Fruit fly (Drosophila melanogaster): ENCODE measurements around the gene Lk.

The Lk gene

DNA sequence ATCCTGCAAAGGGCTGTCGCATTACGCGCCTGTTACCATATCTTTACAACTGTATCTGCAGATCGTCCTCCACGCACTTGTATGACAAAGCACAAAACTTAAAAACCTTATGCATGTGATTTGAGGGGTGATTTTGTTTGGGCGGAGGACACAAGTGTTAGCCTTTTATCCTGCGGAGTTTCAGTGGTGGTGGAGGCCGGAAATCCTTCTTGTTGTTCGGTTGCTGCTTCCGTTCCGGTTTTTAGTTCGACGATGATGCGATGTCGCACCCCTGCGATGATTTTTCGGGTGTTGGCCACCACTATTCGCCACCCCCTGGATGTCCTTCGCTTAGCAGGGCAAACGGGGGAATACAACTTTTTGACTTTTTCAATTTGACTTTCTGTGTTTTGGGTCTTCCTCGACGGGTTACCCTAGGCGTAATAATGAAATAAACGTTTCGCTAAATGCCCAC lies 4.6 kb upstream of the Lk start (continued):
- TF ChIP-seq repo (GFP tag; optimal IDR thresholded peaks at IDR 0.05) (no peak), psq (GFP tag; optimal IDR thresholded peaks at IDR 0.05) (no peak), maf-S (GFP tag; optimal IDR thresholded peaks at IDR 0.05) (no peak), pzg (GFP tag; optimal IDR thresholded peaks at IDR 0.05) (no peak), br (optimal IDR thresholded peaks at IDR 0.05) (no peak), mirr (GFP tag; optimal IDR thresholded peaks at IDR 0.05) (peak; percentile 44), CG7271 (tag; optimal IDR thresholded peaks at IDR 0.05) (no peak), bab2 (GFP tag; optimal IDR thresholded peaks at IDR 0.05) (no peak), unpg (GFP tag; optimal IDR thresholded peaks at IDR 0.05) (no peak), CG9797 (GFP tag; optimal IDR thresholded peaks at IDR 0.05) (no peak), slp2 (GFP tag; optimal IDR thresholded peaks at IDR 0.05) (no peak), tap (tag; optimal IDR thresholded peaks at IDR 0.05) (no peak), sens-2 (GFP tag; IDR thresholded peaks at IDR 0.05) (no peak), chn (GFP tag; optimal IDR thresholded peaks at IDR 0.05) (no peak), CG6765 (GFP tag; optimal IDR thresholded peaks at IDR 0.05) (no peak), Hmr (GFP tag; optimal IDR thresholded peaks at IDR 0.05) (no peak), CG18011 (GFP tag; optimal IDR thresholded peaks at IDR 0.05) (no peak), chinmo (GFP tag; IDR thresholded peaks at IDR 0.05; ENCODE audit: partially characterized antibody) (no peak), twi (tag; optimal IDR thresholded peaks at IDR 0.05) (no peak), nerfin-1 (tag; optimal IDR thresholded peaks at IDR 0.05) (peak; percentile 60), H15 (GFP tag; IDR thresholded peaks at IDR 0.05) (no peak), Camta (GFP tag; optimal IDR thresholded peaks at IDR 0.05) (no peak), Vsx1 (GFP tag; optimal IDR thresholded peaks at IDR 0.05) (no peak), Scr (GFP tag; IDR thresholded peaks at IDR 0.05; ENCODE audit: partially characterized antibody) (no peak), CG7372 (GFP tag; IDR thresholded peaks at IDR 0.05) (no peak), fu2 (GFP tag; optimal IDR thresholded peaks at IDR 0.05) (no peak), pnt (GFP tag; optimal IDR thresholded peaks at IDR 0.05) (no peak), CG8089 (GFP tag; optimal IDR thresholded peaks at IDR 0.05) (no peak), Poxn (GFP tag; IDR thresholded peaks at IDR 0.05) (no peak), eyg (GFP tag; optimal IDR thresholded peaks at IDR 0.05) (no peak), CG12236 (GFP tag; optimal IDR thresholded peaks at IDR 0.05) (no peak), cwo (GFP tag; optimal IDR thresholded peaks at IDR 0.05) (no peak), NfI (GFP tag; optimal IDR thresholded peaks at IDR 0.05) (no peak), ttk (GFP tag; IDR thresholded peaks at IDR 0.05) (no peak), Nf-YC (tag; optimal IDR thresholded peaks at IDR 0.05) (peak; percentile 32), sqz (GFP tag; optimal IDR thresholded peaks at IDR 0.05) (no peak), shn (GFP tag; optimal IDR thresholded peaks at IDR 0.05) (no peak), CG4328 (GFP tag; optimal IDR thresholded peaks at IDR 0.05) (no peak), CG4424 (GFP tag; optimal IDR thresholded peaks at IDR 0.05) (no peak), Mrtf (GFP tag; IDR thresholded peaks at IDR 0.05) (no peak), CG7839 (tag; optimal IDR thresholded peaks at IDR 0.05) (no peak), BEAF-32 (GFP tag; optimal IDR thresholded peaks at IDR 0.05) (peak; percentile 7), CG12744 (GFP tag; optimal IDR thresholded peaks at IDR 0.05) (no peak), Jarid2 (GFP tag; optimal IDR thresholded peaks at IDR 0.05) (no peak), lov (optimal IDR thresholded peaks at IDR 0.05) (no peak), lov (GFP tag; IDR thresholded peaks at IDR 0.05) (no peak), pfk (GFP tag; optimal IDR thresholded peaks at IDR 0.05) (peak; percentile 55), CG3065 (GFP tag; optimal IDR thresholded peaks at IDR 0.05) (no peak), Bgb (GFP tag; IDR thresholded peaks at IDR 0.05; ENCODE audit: partially characterized antibody) (peak; percentile 25; the same call in 1 of the 2 replicates), dimm (GFP tag; IDR thresholded peaks at IDR 0.05) (no peak), Oaz (GFP tag; IDR thresholded peaks at IDR 0.05) (no peak), row (GFP tag; IDR thresholded peaks at IDR 0.05) (peak; percentile 29; the same call in 1 of the 3 replicates)
